Worm (Caenorhabditis elegans): ENCODE results near the gene phat-5.

ce11 chrV:4101567-4101966, 20.7 kb downstream of the phat-5 start, which contains the start of gene srj-40:
- no peak for TF ChIP-seq ref-1 (GFP tag; conservative IDR thresholded peaks at IDR 0.05)
- no peak for TF ChIP-seq ztf-29 (GFP tag; IDR thresholded peaks at IDR 0.05)
